Worm (Caenorhabditis elegans) whole organism, L2 larva: Measurements from ENCODE around the gene ace-4.

Experiments used
- C34F6.9 ChIP-seq: fragments of 150-350 bp; optimal IDR thresholded peaks from 2 replicates; lab custom pipeline; 2014; ENCODE audit warnings: missing biosample characterization, missing genetic modification characterization
- F13H6.1 ChIP-seq: sonication (generic microtip); optimal IDR thresholded peaks from 2 replicates; lab custom pipeline; 2016; ENCODE audit warnings: missing genetic modification characterization, missing compliant biosample characterization
- R02D3.7 ChIP-seq: fragments of 150-350 bp; optimal IDR thresholded peaks from 2 replicates; lab custom pipeline; 2014; ENCODE audit warnings: missing biosample characterization, missing genetic modification characterization
- Y55F3AM.14 ChIP-seq: fragments of 200-800 bp; sonication (Bioruptor generic); optimal IDR thresholded peaks from 2 replicates; lab custom pipeline; 2018; ENCODE audit warnings: mild to moderate bottlenecking, missing genetic modification characterization, missing compliant biosample characterization
- ZK546.5 ChIP-seq: sonication (generic microtip); optimal IDR thresholded peaks from 2 replicates; lab custom pipeline; 2017; ENCODE audit warnings: missing biosample characterization, missing genetic modification characterization
- alr-1 ChIP-seq: fragments of 150-350 bp; optimal IDR thresholded peaks from 2 replicates; lab custom pipeline; 2014; ENCODE audit warnings: missing biosample characterization, missing genetic modification characterization
- aly-2 ChIP-seq: fragments of 150-350 bp; optimal IDR thresholded peaks from 2 replicates; lab custom pipeline; 2014; ENCODE audit warnings: missing biosample characterization, missing genetic modification characterization
- ama-1 ChIP-seq: fragments of 150-350 bp; optimal IDR thresholded peaks from 2 replicates; lab custom pipeline; 2018; ENCODE audit warnings: inconsistent platforms
- blmp-1 ChIP-seq: sonication (generic microtip); optimal IDR thresholded peaks from 2 replicates; lab custom pipeline; 2017; ENCODE audit warnings: missing genetic modification characterization, mild to moderate bottlenecking, missing compliant biosample characterization, antibody characterized with exemption, moderate library complexity; ENCODE audit not compliant: insufficient read depth
- ceh-16 ChIP-seq: fragments of 150-350 bp; optimal IDR thresholded peaks from 2 replicates; lab custom pipeline; 2014; ENCODE audit warnings: missing biosample characterization, missing genetic modification characterization
- ceh-82 ChIP-seq: fragments of 150-350 bp; optimal IDR thresholded peaks from 2 replicates; lab custom pipeline; 2014; ENCODE audit warnings: missing biosample characterization, missing genetic modification characterization
- crh-2 ChIP-seq: sonication (generic microtip); optimal IDR thresholded peaks from 2 replicates; lab custom pipeline; 2017; ENCODE audit warnings: missing biosample characterization, missing genetic modification characterization
- dmd-4 ChIP-seq: sonication (generic microtip); optimal IDR thresholded peaks from 2 replicates; lab custom pipeline; 2017; ENCODE audit warnings: missing biosample characterization, missing genetic modification characterization
- egl-27 ChIP-seq: sonication (generic microtip); optimal IDR thresholded peaks from 3 replicates; lab custom pipeline; 2017; ENCODE audit warnings: missing biosample characterization, missing genetic modification reagents, missing genetic modification characterization
- elt-1 ChIP-seq: fragments of 150-350 bp; optimal IDR thresholded peaks from 2 replicates; lab custom pipeline; 2014; ENCODE audit warnings: missing biosample characterization, missing genetic modification characterization
- elt-3 ChIP-seq: sonication (generic microtip); optimal IDR thresholded peaks from 2 replicates; lab custom pipeline; 2017; ENCODE audit warnings: missing biosample characterization, missing genetic modification characterization
- fos-1 ChIP-seq: fragments of 150-350 bp; optimal IDR thresholded peaks from 2 replicates; lab custom pipeline; 2014; ENCODE audit warnings: missing biosample characterization, missing genetic modification characterization
- gmeb-1 ChIP-seq: fragments of 150-350 bp; optimal IDR thresholded peaks from 2 replicates; lab custom pipeline; 2014; ENCODE audit warnings: missing biosample characterization, missing genetic modification characterization
- lin-11 ChIP-seq: fragments of 150-350 bp; sonication (generic microtip); optimal IDR thresholded peaks from 2 replicates; lab custom pipeline; 2014; ENCODE audit warnings: missing biosample characterization, missing genetic modification characterization, inconsistent platforms, mixed read lengths
- lin-13 ChIP-seq: fragments of 150-350 bp; optimal IDR thresholded peaks from 2 replicates; lab custom pipeline; 2014; ENCODE audit warnings: missing biosample characterization, missing genetic modification reagents, missing genetic modification characterization
- lin-39 ChIP-seq: fragments of 150-350 bp; optimal IDR thresholded peaks from 2 replicates; lab custom pipeline; 2014; ENCODE audit warnings: missing biosample characterization, missing genetic modification reagents, missing genetic modification characterization
- lsy-2 ChIP-seq, 2 experiments: fragments of 150-350 bp in 1 of 2; sonication (generic microtip) in 1 of 2; optimal IDR thresholded peaks; 2 replicates each; lab custom pipeline; 2014 to 2017; ENCODE audit warnings: missing biosample characterization in 2 of 2, missing genetic modification characterization in 2 of 2
- mab-5 ChIP-seq: fragments of 150-350 bp; optimal IDR thresholded peaks from 2 replicates; lab custom pipeline; 2014; ENCODE audit warnings: missing biosample characterization, missing genetic modification characterization
- mbf-1 ChIP-seq: sonication (generic microtip); optimal IDR thresholded peaks from 2 replicates; lab custom pipeline; 2017; ENCODE audit warnings: missing biosample characterization, missing genetic modification characterization
- mdl-1 ChIP-seq, 2 experiments: fragments of 150-350 bp in 1 of 2; sonication (generic microtip) in 1 of 2; optimal IDR thresholded peaks; 2 replicates each; lab custom pipeline; 2017; ENCODE audit warnings: missing biosample characterization in 2 of 2, missing genetic modification characterization in 2 of 2
- nhr-10 ChIP-seq: sonication (generic microtip); optimal IDR thresholded peaks from 2 replicates; lab custom pipeline; 2017; ENCODE audit warnings: missing biosample characterization, missing genetic modification characterization
- nhr-11 ChIP-seq: fragments of 150-350 bp; optimal IDR thresholded peaks from 2 replicates; lab custom pipeline; 2014; ENCODE audit warnings: missing biosample characterization, missing genetic modification characterization
- nhr-12 ChIP-seq: fragments of 150-350 bp; optimal IDR thresholded peaks from 2 replicates; lab custom pipeline; 2014; ENCODE audit warnings: missing biosample characterization, missing genetic modification characterization
- nhr-129 ChIP-seq: fragments of 150-350 bp; optimal IDR thresholded peaks from 2 replicates; lab custom pipeline; 2014; ENCODE audit warnings: missing biosample characterization, missing genetic modification characterization
- nhr-23 ChIP-seq: fragments of 150-350 bp; optimal IDR thresholded peaks from 2 replicates; lab custom pipeline; 2014; ENCODE audit warnings: missing biosample characterization, missing genetic modification reagents, missing genetic modification characterization
- nhr-237 ChIP-seq: fragments of 150-350 bp; optimal IDR thresholded peaks from 2 replicates; lab custom pipeline; 2014; ENCODE audit warnings: missing biosample characterization, missing genetic modification characterization
- nhr-25 ChIP-seq: fragments of 150-350 bp; sonication (generic microtip); optimal IDR thresholded peaks from 3 replicates; lab custom pipeline; 2014; ENCODE audit warnings: missing biosample characterization, missing genetic modification characterization
- nhr-77 ChIP-seq: fragments of 150-350 bp; optimal IDR thresholded peaks from 2 replicates; lab custom pipeline; 2014; ENCODE audit warnings: missing biosample characterization, missing genetic modification characterization
- peb-1 ChIP-seq: fragments of 150-350 bp; optimal IDR thresholded peaks from 2 replicates; lab custom pipeline; 2014; ENCODE audit warnings: missing biosample characterization, missing genetic modification characterization
- sem-4 ChIP-seq: fragments of 150-350 bp; optimal IDR thresholded peaks from 2 replicates; lab custom pipeline; 2014; ENCODE audit warnings: missing biosample characterization, missing genetic modification reagents, missing genetic modification characterization
- skn-1 ChIP-seq: sonication (generic microtip); optimal IDR thresholded peaks from 2 replicates; lab custom pipeline; 2017; ENCODE audit warnings: missing biosample characterization, missing genetic modification characterization
- sma-3 ChIP-seq: sonication (generic microtip); optimal IDR thresholded peaks from 2 replicates; lab custom pipeline; 2016; ENCODE audit warnings: missing genetic modification reagents, missing genetic modification characterization, missing compliant biosample characterization
- sma-9 ChIP-seq, 2 experiments: fragments of 150-350 bp in 1 of 2; sonication (generic microtip) in 1 of 2; optimal IDR thresholded peaks; 2 replicates each; lab custom pipeline; 2014 to 2016; ENCODE audit warnings: missing genetic modification characterization in 2 of 2, mild to moderate bottlenecking in 1 of 2, missing biosample characterization in 1 of 2, missing compliant biosample characterization in 1 of 2, missing genetic modification reagents in 1 of 2, moderate library complexity in 1 of 2
- snpc-4 ChIP-seq: fragments of 150-350 bp; optimal IDR thresholded peaks from 2 replicates; lab custom pipeline; 2014; ENCODE audit warnings: missing biosample characterization, missing genetic modification characterization
- unc-39 ChIP-seq: fragments of 150-350 bp; optimal IDR thresholded peaks from 2 replicates; lab custom pipeline; 2014; ENCODE audit warnings: missing biosample characterization, missing genetic modification characterization
- unc-55 ChIP-seq: fragments of 150-350 bp; sonication (generic microtip); optimal IDR thresholded peaks from 3 replicates; lab custom pipeline; 2014; ENCODE audit warnings: missing biosample characterization, missing genetic modification reagents, missing genetic modification characterization
- unc-62 ChIP-seq: fragments of 150-350 bp; optimal IDR thresholded peaks from 2 replicates; lab custom pipeline; 2014; ENCODE audit warnings: missing biosample characterization, missing genetic modification reagents, missing genetic modification characterization
- zag-1 ChIP-seq: fragments of 150-350 bp; optimal IDR thresholded peaks from 2 replicates; lab custom pipeline; 2014; ENCODE audit warnings: missing biosample characterization, missing genetic modification characterization
- ztf-1 ChIP-seq: fragments of 200-800 bp; sonication (Bioruptor generic); conservative IDR thresholded peaks from 2 replicates; pipeline ENCODE4 v1.3.6; 2022; ENCODE audit warnings: missing genetic modification characterization, missing compliant biosample characterization
- ztf-11 ChIP-seq: sonication (generic microtip); optimal IDR thresholded peaks from 2 replicates; lab custom pipeline; 2017; ENCODE audit warnings: missing biosample characterization, missing genetic modification characterization
- ztf-4 ChIP-seq: fragments of 150-350 bp; optimal IDR thresholded peaks from 2 replicates; lab custom pipeline; 2014; ENCODE audit warnings: missing biosample characterization, missing genetic modification characterization

Gene ace-4

DNA sequence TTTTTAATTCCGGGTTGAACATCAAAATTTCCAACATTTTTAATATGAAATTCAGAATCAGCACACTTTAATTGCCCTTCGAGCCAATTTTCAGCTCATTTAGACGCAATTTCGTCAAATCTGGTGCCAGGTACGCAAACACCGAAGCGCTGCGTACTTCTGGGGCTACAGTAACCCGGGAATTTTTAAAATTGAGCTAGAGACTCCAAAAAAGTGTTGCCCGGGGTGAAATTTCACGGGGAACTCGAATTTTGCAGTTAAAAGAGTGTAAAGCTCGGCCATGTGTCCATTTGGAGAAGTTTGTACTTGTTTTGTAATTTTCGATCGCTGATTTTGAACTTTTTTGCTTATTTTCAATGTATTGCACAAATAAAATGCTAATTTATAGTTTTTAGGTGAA lies 44.4 kb downstream of the ace-4 start:
- TF ChIP-seq nhr-129 (no peak), elt-1 (tag; lab: Kevin White, UChicago) (no peak), lin-13 (no peak), crh-2 (no peak), alr-1 (tag; lab: Kevin White, UChicago) (no peak), fos-1 (no peak), sma-3 (GFP tag; lab: Kevin White, UChicago) (no peak), blmp-1 (tag; lab: Kevin White, UChicago) (no peak), gmeb-1 (tag; lab: Kevin White, UChicago) (no peak), F13H6.1 (tag; lab: Kevin White, UChicago) (no peak), unc-62 (no peak), unc-55 (no peak), ztf-11 (no peak), ama-1 (lab: Kevin White, UChicago) (no peak), sem-4 (no peak), Y55F3AM.14 (GFP tag; lab: Kevin White, UChicago) (no peak), R02D3.7 (no peak)
- TF ChIP-seq, all 48 proteins: peak for 0

DNA sequence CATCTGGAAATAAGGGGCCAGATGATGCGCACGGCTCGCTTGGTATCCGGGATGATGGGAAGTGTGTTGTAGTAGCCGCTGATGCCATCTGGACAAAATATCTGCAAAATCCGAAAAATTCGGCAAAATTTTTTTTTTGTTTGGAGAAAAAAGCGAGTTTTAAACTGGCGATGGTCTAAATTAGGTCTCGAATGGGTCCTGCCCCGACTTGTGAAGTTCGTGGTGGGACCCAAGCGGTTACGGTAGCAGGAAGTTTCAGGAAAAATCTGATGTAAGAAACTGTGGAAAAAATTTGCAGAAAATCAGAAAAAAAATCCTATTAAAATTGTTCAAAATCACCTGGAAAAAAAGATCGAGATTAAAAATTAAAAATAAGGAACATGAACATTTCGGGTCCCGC lies 45.7 kb downstream of the ace-4 start, which contains the start of gene jmjd-2:
TSS of gene jmjd-2 (minus strand) at position 101 of the 400 bp plus-strand sequence.
- no peak for TF ChIP-seq mbf-1 (tag; lab: Kevin White, UChicago)
- no peak for TF ChIP-seq nhr-25 (tag; lab: Kevin White, UChicago)
- no peak for TF ChIP-seq snpc-4 (tag; lab: Kevin White, UChicago)
- no peak for TF ChIP-seq nhr-129
- no peak for TF ChIP-seq egl-27 (tag; lab: Kevin White, UChicago)
- TF ChIP-seq F13H6.1 (tag; lab: Kevin White, UChicago), result no peak
- TF ChIP-seq unc-62, result no peak
- no peak for TF ChIP-seq zag-1 (tag; lab: Kevin White, UChicago)
- no peak for TF ChIP-seq skn-1
- TF ChIP-seq elt-3, result no peak
- TF ChIP-seq R02D3.7, result no peak
- no peak for TF ChIP-seq ceh-82 (tag; lab: Kevin White, UChicago)
- TF ChIP-seq mdl-1 (tag; optimal IDR thresholded peaks at IDR 0.05; lab: Kevin White, UChicago), result no peak
- TF ChIP-seq blmp-1 (tag; lab: Kevin White, UChicago), result no peak
- TF ChIP-seq alr-1 (tag; lab: Kevin White, UChicago), result no peak

DNA sequence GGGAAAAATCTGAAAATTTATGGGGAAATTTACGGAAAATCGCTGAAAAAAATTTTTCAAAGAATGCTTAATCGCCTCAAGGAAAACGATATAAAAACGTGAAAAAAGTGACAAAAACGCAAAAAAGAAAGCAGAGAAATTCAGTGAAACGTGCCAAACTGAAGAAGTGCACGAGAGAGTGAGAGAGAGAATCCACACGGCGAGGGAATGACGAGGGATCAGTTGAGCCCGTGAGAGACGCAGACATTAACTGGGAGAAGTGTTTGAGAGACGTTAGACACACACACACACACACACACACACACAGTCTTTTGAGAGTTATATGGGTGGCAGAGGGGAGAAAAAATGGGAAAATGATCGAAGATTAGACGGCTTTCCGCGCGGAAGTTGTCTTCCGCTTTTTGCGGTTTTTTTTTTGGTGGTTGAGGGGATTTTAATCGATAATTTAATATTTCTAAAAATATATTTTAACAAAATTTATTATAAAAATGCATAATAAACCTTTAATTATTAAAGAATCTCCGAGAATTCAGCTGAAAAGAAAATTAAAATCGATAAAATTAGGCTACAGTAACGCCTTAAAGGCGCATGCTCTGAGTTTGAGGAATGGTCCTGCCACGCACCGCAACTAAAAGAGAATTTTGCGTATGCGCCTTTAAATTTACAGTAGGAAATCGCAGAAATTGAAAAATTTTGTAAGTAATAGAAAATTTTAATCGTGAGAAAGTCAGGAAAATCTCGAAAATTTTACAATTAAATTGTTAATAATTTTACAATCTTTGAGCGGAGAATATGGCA lies 46.8 kb downstream of the ace-4 start:
- no peak for TF ChIP-seq mbf-1 (tag; lab: Kevin White, UChicago)
- TF ChIP-seq dmd-4 (tag; lab: Kevin White, UChicago), result no peak
- no peak for TF ChIP-seq elt-3
- peak; percentile 19 for TF ChIP-seq nhr-25 (tag; lab: Kevin White, UChicago)
- TF ChIP-seq ztf-4, result no peak
- no peak for TF ChIP-seq nhr-237 (tag; lab: Kevin White, UChicago)
- TF ChIP-seq sma-9 (GFP tag; optimal IDR thresholded peaks at IDR 0.05; lab: Kevin White, UChicago), result peak; percentile 33
- no peak for TF ChIP-seq sma-9 (tag; optimal IDR thresholded peaks at IDR 0.05; lab: Kevin White, UChicago)
- peak; percentile 53 for TF ChIP-seq zag-1 (tag; lab: Kevin White, UChicago)
- no peak for TF ChIP-seq nhr-77 (tag; lab: Kevin White, UChicago)
- no peak for TF ChIP-seq nhr-11
- TF ChIP-seq skn-1, result no peak
- TF ChIP-seq lsy-2 (tag; optimal IDR thresholded peaks at IDR 0.05; lab: Kevin White, UChicago), result peak in 1 of 2 experiments; percentile 78
- peak; percentile 12 for TF ChIP-seq sem-4
- no peak for TF ChIP-seq mab-5
- TF ChIP-seq elt-1 (tag; lab: Kevin White, UChicago), result no peak
- TF ChIP-seq sma-3 (GFP tag; lab: Kevin White, UChicago), result no peak
- no peak for TF ChIP-seq ztf-1 (GFP tag; lab: Robert Waterston, UW)
- TF ChIP-seq R02D3.7, result no peak
- no peak for TF ChIP-seq egl-27 (tag; lab: Kevin White, UChicago)
- TF ChIP-seq unc-62, result no peak
- TF ChIP-seq ztf-11, result no peak
- peak; percentile 64 for TF ChIP-seq blmp-1 (tag; lab: Kevin White, UChicago)
- peak; percentile 31 for TF ChIP-seq gmeb-1 (tag; lab: Kevin White, UChicago)
- TF ChIP-seq nhr-12 (tag; lab: Kevin White, UChicago), result no peak
- peak; percentile 88 for TF ChIP-seq C34F6.9
- no peak for TF ChIP-seq aly-2 (tag; lab: Kevin White, UChicago)
- TF ChIP-seq nhr-10, result no peak
- TF ChIP-seq alr-1 (tag; lab: Kevin White, UChicago), result no peak
- no peak for TF ChIP-seq nhr-23 (tag; lab: Kevin White, UChicago)
- no peak for TF ChIP-seq peb-1 (tag; lab: Kevin White, UChicago)
- peak; percentile 22 for TF ChIP-seq snpc-4 (tag; lab: Kevin White, UChicago)
- peak; percentile 57 for TF ChIP-seq F13H6.1 (tag; lab: Kevin White, UChicago)
- no peak for TF ChIP-seq Y55F3AM.14 (GFP tag; lab: Kevin White, UChicago)
- TF ChIP-seq lin-11 (tag; lab: Kevin White, UChicago), result no peak
- TF ChIP-seq lin-39 (tag; lab: Kevin White, UChicago), result no peak
- no peak for TF ChIP-seq ceh-16
- no peak for TF ChIP-seq ceh-82 (tag; lab: Kevin White, UChicago)
- TF ChIP-seq ZK546.5, result no peak
- TF ChIP-seq unc-39 (tag; lab: Kevin White, UChicago), result no peak
